Worm (Caenorhabditis elegans) whole organism, L1 larva: Measurements from ENCODE around the gene F59C12.3.

ENCODE experiments used
- aha-1 ChIP-seq: fragments of 150-350 bp; optimal IDR thresholded peaks from 2 replicates; lab custom pipeline; 2014; ENCODE audit warnings: missing biosample characterization, missing genetic modification characterization
- nhr-11 ChIP-seq: fragments of 150-350 bp; optimal IDR thresholded peaks from 2 replicates; lab custom pipeline; 2014; ENCODE audit warnings: missing biosample characterization, missing genetic modification characterization
- vab-15 ChIP-seq: sonication (generic microtip); optimal IDR thresholded peaks from 2 replicates; lab custom pipeline; 2017; ENCODE audit warnings: missing genotype, mild to moderate bottlenecking, missing genetic modification characterization, missing compliant biosample characterization
- ztf-11 ChIP-seq, 2 experiments: sonication (generic microtip); optimal IDR thresholded peaks; 2 replicates each; lab custom pipeline; 2016 to 2017; ENCODE audit warnings: missing genetic modification characterization in 2 of 2, missing biosample characterization in 1 of 2, missing compliant biosample characterization in 1 of 2

DNA sequence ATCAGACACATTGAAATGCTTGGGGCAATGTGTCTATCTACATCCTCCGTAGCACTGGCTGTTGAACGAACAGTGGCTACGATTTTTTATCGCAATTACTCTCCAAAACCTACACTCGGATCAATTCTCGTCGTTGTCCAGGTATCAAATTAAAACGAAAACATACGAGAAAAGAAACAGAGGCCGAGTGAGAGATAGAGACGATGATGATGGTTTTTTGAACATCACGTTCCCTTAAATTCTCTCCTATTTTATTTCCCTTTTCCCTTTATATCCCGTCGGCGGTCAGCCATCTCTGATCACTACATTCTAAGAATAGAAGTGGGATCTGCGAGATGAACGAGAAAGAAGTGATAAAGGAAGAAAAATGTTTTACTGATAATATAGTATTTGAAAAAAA, 49.9 kb downstream of the F59C12.3 start:
- TF ChIP-seq vab-15, result no peak
- TF ChIP-seq ztf-11 (tag; optimal IDR thresholded peaks at IDR 0.05; lab: Kevin White, UChicago), result no peak
- TF ChIP-seq aha-1 (tag; lab: Kevin White, UChicago), result no peak
- TF ChIP-seq nhr-11 (tag; lab: Kevin White, UChicago), result no peak
